Worm (Caenorhabditis elegans): ENCODE results near the gene W06F12.2.

W06F12.2 gene

ce11 chrIII:13695588-13695987 lies 35.9 kb downstream of the W06F12.2 start:
- TF ChIP-seq W03F9.2 (tag; optimal IDR thresholded peaks at IDR 0.05) (no peak), him-1 (tag; optimal IDR thresholded peaks at IDR 0.05) (no peak), dao-5 (tag; optimal IDR thresholded peaks at IDR 0.05) (no peak)

- no peak for TF ChIP-seq him-1 (tag; optimal IDR thresholded peaks at IDR 0.05)
- TF ChIP-seq W03F9.2 (tag; optimal IDR thresholded peaks at IDR 0.05), result peak; percentile 12
Observed at ce11 chrIII:13694048-13694447, 37.4 kb downstream of the W06F12.2 start.

- no peak for TF ChIP-seq him-1 (tag; optimal IDR thresholded peaks at IDR 0.05)
- no peak for TF ChIP-seq W03F9.2 (tag; optimal IDR thresholded peaks at IDR 0.05)
- TF ChIP-seq dao-5 (tag; optimal IDR thresholded peaks at IDR 0.05), result no peak
Observed at ce11 chrIII:13693187-13693586, 38.3 kb downstream of the W06F12.2 start.

ce11 chrIII:13692555-13692954 lies 38.9 kb downstream of the W06F12.2 start, which contains the start of gene cyn-2:
Gene cyn-2 (plus strand): TSS chrIII:13692668.
- no peak for TF ChIP-seq dao-5 (tag; optimal IDR thresholded peaks at IDR 0.05)

- TF ChIP-seq him-1 (tag; optimal IDR thresholded peaks at IDR 0.05) (no peak), W03F9.2 (tag; optimal IDR thresholded peaks at IDR 0.05) (no peak), dao-5 (tag; optimal IDR thresholded peaks at IDR 0.05) (no peak)
Observed at ce11 chrIII:13687211-13687610, 44.3 kb downstream of the W06F12.2 start, which contains the start of gene cul-2. Gene cul-2 (plus strand): TSS chrIII:13687269.

ce11 chrIII:13686309-13686708 lies 45.2 kb downstream of the W06F12.2 start, which contains the start of gene dyf-2:
Gene dyf-2 (minus strand): TSS chrIII:13686445.
- no peak for TF ChIP-seq him-1 (tag; optimal IDR thresholded peaks at IDR 0.05)
- no peak for TF ChIP-seq W03F9.2 (tag; optimal IDR thresholded peaks at IDR 0.05)
- TF ChIP-seq dao-5 (tag; optimal IDR thresholded peaks at IDR 0.05), result no peak

ce11 chrIII:13684236-13684635 lies 47.3 kb downstream of the W06F12.2 start:
- TF ChIP-seq him-1 (tag; optimal IDR thresholded peaks at IDR 0.05) (no peak), W03F9.2 (tag; optimal IDR thresholded peaks at IDR 0.05) (no peak), dao-5 (tag; optimal IDR thresholded peaks at IDR 0.05) (no peak)

ce11 chrIII:13683275-13683674 lies 48.2 kb downstream of the W06F12.2 start:
- TF ChIP-seq him-1 (tag; optimal IDR thresholded peaks at IDR 0.05) (no peak), W03F9.2 (tag; optimal IDR thresholded peaks at IDR 0.05) (no peak), dao-5 (tag; optimal IDR thresholded peaks at IDR 0.05) (no peak)

ce11 chrIII:13682019-13682418 lies 49.5 kb downstream of the W06F12.2 start:
- TF ChIP-seq W03F9.2 (tag; optimal IDR thresholded peaks at IDR 0.05), result no peak
- TF ChIP-seq dao-5 (tag; optimal IDR thresholded peaks at IDR 0.05), result no peak
- no peak for TF ChIP-seq him-1 (tag; optimal IDR thresholded peaks at IDR 0.05)

- TF ChIP-seq him-1 (tag; optimal IDR thresholded peaks at IDR 0.05) (no peak), W03F9.2 (tag; optimal IDR thresholded peaks at IDR 0.05) (no peak), dao-5 (tag; optimal IDR thresholded peaks at IDR 0.05) (no peak)
Observed at ce11 chrIII:13678761-13679495, 52.6 kb downstream of the W06F12.2 start, which contains the start of gene sid-2. Gene sid-2 (plus strand): TSS chrIII:13679445.
